Worm (Caenorhabditis elegans) whole organism, dauer: ENCODE results near the gene F13D12.5.

Source experiments
- unc-62 ChIP-seq: sonication (generic microtip); optimal IDR thresholded peaks from 2 replicates; lab custom pipeline; 2017; ENCODE audit warnings: missing biosample characterization, missing genetic modification reagents, missing genetic modification characterization

F13D12.5 gene

DNA sequence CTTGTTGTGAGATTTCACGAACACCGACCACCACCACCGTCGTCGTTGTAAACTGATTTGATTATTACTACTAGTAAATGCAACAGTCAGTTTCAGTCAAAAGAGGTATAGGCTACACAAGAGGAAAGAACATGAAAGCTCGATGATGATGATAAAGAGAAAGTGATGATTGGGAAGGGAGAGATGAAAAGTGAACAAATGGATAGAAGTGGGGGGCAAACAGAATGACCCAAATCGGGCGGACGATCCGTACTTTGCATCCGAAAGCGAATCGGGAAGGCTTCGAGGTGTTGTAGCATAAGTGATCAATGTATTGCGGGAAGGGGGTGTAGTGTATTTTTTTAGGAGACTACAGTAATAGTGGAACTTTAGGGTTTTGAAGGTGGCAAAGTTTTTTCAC lies 15.8 kb upstream of the F13D12.5 start:
- no peak for TF ChIP-seq unc-62 (GFP tag; lab: Kevin White, UChicago)

DNA sequence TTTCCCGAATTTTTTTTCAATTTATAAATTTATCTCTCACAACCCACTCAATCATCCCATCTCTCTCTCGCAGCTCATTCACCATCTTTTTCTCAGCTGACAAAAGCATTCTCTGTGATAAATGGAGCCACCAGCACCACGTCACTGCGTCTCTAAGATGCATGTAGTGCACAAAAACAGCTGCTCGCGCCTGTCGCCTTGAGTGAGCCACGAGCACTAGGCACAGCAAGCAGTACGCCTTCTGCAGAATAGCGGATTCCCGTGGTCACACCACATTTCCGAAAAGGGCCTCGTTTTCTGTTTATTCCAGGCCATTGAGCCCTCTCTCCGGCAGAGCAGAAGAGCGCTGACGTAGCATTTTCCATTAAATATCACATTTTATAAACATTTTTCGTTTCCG lies 13.0 kb upstream of the F13D12.5 start, which contains the start of gene F13D12.10:
Gene F13D12.10, plus strand, starts transcription at position 231 of the 400 bp plus-strand sequence.
- no peak for TF ChIP-seq unc-62 (GFP tag; lab: Kevin White, UChicago)

- no peak for TF ChIP-seq unc-62 (GFP tag; lab: Kevin White, UChicago)
These were observed 11.9 kb upstream of the F13D12.5 start for ce11 chrII:11714728-11715127.

DNA sequence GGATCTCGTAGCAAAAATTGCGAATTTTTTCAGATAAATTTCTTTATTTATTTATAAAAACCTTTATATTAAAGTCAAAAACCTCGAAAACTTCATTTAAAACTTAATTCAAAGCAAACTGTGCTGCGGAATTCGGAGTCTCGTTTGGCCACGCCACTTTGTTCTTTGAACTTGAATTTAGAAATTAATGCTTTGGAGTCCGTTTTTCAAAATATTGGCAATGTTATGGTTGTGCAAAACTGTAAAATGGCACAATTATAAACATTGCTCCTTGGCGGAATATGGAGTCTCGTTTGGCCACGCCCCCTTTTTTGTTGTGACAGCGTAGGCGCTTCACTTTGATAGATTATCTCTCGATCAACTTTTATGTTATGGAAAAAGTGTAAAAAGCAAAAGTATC lies 7.1 kb upstream of the F13D12.5 start:
- TF ChIP-seq unc-62 (GFP tag; lab: Kevin White, UChicago) = no peak

DNA sequence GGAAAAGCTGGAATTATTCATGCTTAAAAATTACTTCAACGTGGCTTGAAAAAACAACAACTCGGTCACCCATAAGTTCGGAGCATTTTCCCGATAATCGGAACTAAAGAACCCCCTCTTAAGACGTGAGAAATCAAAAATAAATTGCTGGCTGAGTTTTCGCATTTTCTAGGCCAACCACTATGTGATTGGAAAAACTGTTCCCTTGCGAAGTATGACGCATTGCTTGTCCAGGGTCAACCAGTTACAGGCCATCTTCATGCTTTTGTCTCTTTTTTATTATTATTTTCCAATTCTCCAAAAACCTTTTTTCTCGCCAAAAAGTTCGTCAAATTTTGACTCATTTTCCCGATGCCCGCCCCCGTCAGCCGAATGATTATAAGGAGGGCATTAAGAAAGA lies 6.5 kb upstream of the F13D12.5 start, which contains the start of gene F13D12.3:
Gene F13D12.3, plus strand, starts transcription at position 301 of the 400 bp plus-strand sequence.
- TF ChIP-seq unc-62 (GFP tag; lab: Kevin White, UChicago) = no peak

ce11 chrII:11720819-11721218 lies 5.8 kb upstream of the F13D12.5 start:
- TF ChIP-seq unc-62 (GFP tag; lab: Kevin White, UChicago) = no peak

DNA sequence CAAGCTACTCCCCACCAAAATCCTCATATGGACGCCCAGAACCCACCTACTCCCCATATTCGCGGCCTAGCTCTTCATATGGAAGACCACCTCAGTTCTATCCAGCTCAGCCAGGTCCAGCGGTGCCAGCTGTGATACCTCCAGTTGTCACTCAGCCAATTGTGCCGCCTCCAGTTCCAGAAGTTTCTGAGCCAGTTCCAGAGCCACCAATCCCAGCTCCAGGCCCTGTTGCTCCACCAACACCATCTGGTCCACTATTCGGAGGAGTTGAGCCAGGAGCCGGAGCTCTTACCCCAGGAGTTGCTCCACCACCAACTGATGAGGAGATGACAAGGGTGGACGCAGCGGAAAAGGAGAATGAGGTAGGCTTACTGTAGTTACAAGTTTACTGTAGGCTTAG lies 5.0 kb upstream of the F13D12.5 start:
- TF ChIP-seq unc-62 (GFP tag; lab: Kevin White, UChicago) = no peak

DNA sequence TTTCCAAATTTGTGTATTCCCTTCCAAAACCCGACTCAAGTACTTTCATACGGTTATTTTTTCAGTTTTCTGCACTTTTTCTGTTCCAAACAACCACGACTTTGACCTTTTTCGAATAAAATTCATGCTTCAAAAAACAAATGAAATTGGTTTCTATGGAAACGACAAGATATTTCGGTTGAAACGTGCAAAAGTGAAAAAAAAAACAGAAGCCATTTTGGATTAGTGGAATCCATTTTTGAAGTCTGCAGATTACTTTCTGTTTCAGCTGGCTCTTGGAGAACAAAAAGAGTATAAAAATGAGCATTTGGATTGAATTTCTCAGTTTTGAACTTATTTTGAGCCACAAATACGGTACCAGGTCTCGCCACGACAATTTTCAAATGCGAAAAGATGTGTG lies 4.5 kb upstream of the F13D12.5 start:
- no peak for TF ChIP-seq unc-62 (GFP tag; lab: Kevin White, UChicago)

ce11 chrII:11723904-11724303 lies 2.7 kb upstream of the F13D12.5 start, which contains the start of gene ldh-1:
ldh-1 (plus strand) TSS chrII:11724204.
- no peak for TF ChIP-seq unc-62 (GFP tag; lab: Kevin White, UChicago)

ce11 chrII:11724362-11724761 lies 2.3 kb upstream of the F13D12.5 start:
- TF ChIP-seq unc-62 (GFP tag; lab: Kevin White, UChicago) = no peak

ce11 chrII:11725615-11726014 lies 999 bp upstream of the F13D12.5 start:
- TF ChIP-seq unc-62 (GFP tag; lab: Kevin White, UChicago) = no peak

- no peak for TF ChIP-seq unc-62 (GFP tag; lab: Kevin White, UChicago)
These were observed 824 bp downstream of the F13D12.5 start for ce11 chrII:11727438-11727837.

DNA sequence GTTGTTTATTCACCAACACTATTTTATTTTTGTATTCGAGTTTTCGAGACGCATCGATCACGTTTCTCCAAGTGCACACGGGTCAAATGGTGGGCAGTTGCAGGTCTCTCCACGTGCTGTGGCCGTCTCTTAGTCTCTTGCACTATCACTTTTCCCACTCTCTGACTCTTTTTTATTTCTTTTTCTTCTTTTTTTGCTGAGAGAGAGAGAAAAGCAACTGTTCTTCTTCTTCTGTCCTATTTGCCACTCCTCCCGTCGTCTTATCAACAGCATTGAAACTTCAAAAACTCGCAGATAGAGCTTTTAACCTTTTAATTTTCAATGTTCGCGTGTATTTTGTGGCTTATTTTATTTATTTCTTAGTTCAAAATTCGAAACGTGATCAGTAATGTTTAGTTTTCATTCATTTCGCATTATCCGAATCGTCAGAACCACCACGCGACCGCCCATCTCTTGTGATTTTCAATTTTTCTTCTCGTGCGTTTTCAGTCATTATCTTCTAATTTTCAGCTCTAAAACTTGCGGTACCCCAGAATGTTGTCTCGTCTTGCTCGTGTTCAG lies 2.0 kb downstream of the F13D12.5 start, which contains the start of gene alh-8:
Gene alh-8, plus strand, starts transcription at position 511 of the 561 bp plus-strand sequence.
- TF ChIP-seq unc-62 (GFP tag; lab: Kevin White, UChicago) = no peak

DNA sequence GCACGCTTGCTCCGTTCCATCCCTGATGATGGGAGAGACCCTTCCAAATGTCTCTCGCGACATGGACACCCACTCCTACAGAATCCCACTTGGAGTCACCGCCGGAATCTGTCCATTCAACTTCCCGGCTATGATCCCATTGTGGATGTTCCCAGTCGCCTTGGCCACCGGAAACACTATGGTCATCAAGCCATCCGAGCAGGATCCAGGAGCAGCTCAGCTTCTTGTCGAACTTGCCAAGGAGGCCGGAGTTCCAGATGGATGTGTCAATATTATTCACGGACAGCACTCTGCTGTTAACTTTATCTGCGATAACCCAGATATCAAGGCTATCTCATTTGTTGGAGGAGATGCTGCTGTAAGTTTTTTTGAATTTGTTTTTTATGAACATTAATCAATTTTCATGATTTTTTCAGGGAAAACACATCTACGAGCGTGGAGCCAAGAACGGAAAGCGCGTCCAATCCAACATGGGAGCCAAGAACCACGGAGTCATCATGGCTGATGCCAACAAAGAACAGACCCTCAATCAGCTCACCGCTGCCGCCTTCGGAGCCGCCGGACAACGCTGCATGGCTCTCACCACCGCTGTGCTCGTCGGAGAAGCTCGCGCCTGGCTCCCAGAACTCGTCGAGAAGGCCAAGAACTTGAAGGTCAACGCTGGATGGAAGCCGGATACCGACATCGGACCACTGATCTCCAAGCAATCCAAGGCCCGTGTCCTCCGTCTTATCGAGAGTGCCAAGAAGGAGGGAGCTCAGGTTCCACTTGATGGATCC lies 3.3 kb downstream of the F13D12.5 start:
- no peak for TF ChIP-seq unc-62 (GFP tag; lab: Kevin White, UChicago)

- TF ChIP-seq unc-62 (GFP tag; lab: Kevin White, UChicago) = no peak
These were observed 4.6 kb downstream of the F13D12.5 start for ce11 chrII:11731174-11731724.

- TF ChIP-seq unc-62 (GFP tag; lab: Kevin White, UChicago) = no peak
These were observed 5.9 kb downstream of the F13D12.5 start, which contains the start of gene F13D12.8 for ce11 chrII:11732513-11732912. F13D12.8 (minus strand) TSS chrII:11732594.
